Worm (Caenorhabditis elegans) whole organism, young adult: ENCODE data around the gene B0024.15.

Experiments used
- B0035.1 ChIP-seq: sonication (generic microtip); optimal IDR thresholded peaks from 2 replicates; lab custom pipeline; 2016; ENCODE audit warnings: missing genetic modification characterization, mild to moderate bottlenecking, missing compliant biosample characterization, missing genotype, missing genetic modification reagents
- C06A6.2 ChIP-seq: fragments of 200-800 bp; sonication (Bioruptor generic); conservative IDR thresholded peaks from 2 replicates; pipeline ENCODE4 v1.3.6; 2022; ENCODE audit warnings: missing genetic modification characterization, missing compliant biosample characterization
- C17E4.6 ChIP-seq: fragments of 200-800 bp; sonication (Bioruptor generic); IDR thresholded peaks from 2 replicates; pipeline ENCODE4 v1.3.6; 2022; ENCODE audit warnings: missing genetic modification reagents, missing genetic modification characterization, missing compliant biosample characterization
- F10E7.11 ChIP-seq: sonication (generic microtip); optimal IDR thresholded peaks from 2 replicates; lab custom pipeline; 2017; ENCODE audit warnings: mild to moderate bottlenecking, missing genetic modification characterization, moderate library complexity, missing compliant biosample characterization
- F33H1.4 ChIP-seq: fragments of 200-800 bp; sonication (Bioruptor generic); IDR thresholded peaks from 2 replicates; pipeline ENCODE4 v1.3.6; 2022; ENCODE audit warnings: missing genetic modification reagents, missing genetic modification characterization, missing compliant biosample characterization
- F39B2.1 ChIP-seq: fragments of 200-800 bp; sonication (Bioruptor generic); IDR thresholded peaks from 2 replicates; pipeline ENCODE4 v1.3.6; 2022; ENCODE audit warnings: missing genetic modification reagents, missing genetic modification characterization, missing compliant biosample characterization
- F55B11.4 ChIP-seq: sonication (generic microtip); optimal IDR thresholded peaks from 2 replicates; lab custom pipeline; 2016; ENCODE audit warnings: missing compliant biosample characterization, missing genetic modification characterization, borderline replicate concordance; ENCODE audit not compliant: insufficient read depth
- F57A8.1 ChIP-seq: fragments of 200-800 bp; sonication (Bioruptor generic); optimal IDR thresholded peaks from 2 replicates; lab custom pipeline; 2018; ENCODE audit warnings: mild to moderate bottlenecking, missing genetic modification characterization, moderate library complexity, missing compliant biosample characterization
- F57C9.4 ChIP-seq: sonication (generic microtip); optimal IDR thresholded peaks from 2 replicates; lab custom pipeline; 2017; ENCODE audit warnings: mild to moderate bottlenecking, missing genetic modification characterization, missing compliant biosample characterization
- T26A5.8 ChIP-seq: sonication (generic microtip); optimal IDR thresholded peaks from 2 replicates; lab custom pipeline; 2016; ENCODE audit warnings: missing genetic modification characterization, missing compliant biosample characterization
- Y95B8A.8 ChIP-seq: fragments of 200-800 bp; sonication (Bioruptor generic); IDR thresholded peaks from 2 replicates; pipeline ENCODE4 v1.3.6; 2022; ENCODE audit warnings: missing genetic modification reagents, missing genetic modification characterization, missing compliant biosample characterization
- akir-1 ChIP-seq: fragments of 200-800 bp; sonication (Bioruptor generic); optimal IDR thresholded peaks from 2 replicates; lab custom pipeline; 2018; ENCODE audit warnings: mild to moderate bottlenecking, missing genetic modification characterization, moderate library complexity, missing compliant biosample characterization
- ama-1 ChIP-seq, 3 experiments: fragments of 150-350 bp in 1 of 3; sonication (generic microtip) in 2 of 3; optimal IDR thresholded peaks; 2 replicates each; lab custom pipeline; 2014 to 2018; ENCODE audit warnings: missing biosample characterization in 2 of 3, missing genetic modification characterization in 2 of 3, missing genetic modification reagents in 2 of 3
- aptf-3 ChIP-seq: fragments of 200-800 bp; sonication (Bioruptor generic); IDR thresholded peaks from 2 replicates; pipeline ENCODE4 v1.3.6; 2022; ENCODE audit warnings: missing genetic modification characterization, missing compliant biosample characterization
- atf-7 ChIP-seq: sonication (generic microtip); optimal IDR thresholded peaks from 2 replicates; lab custom pipeline; 2017; ENCODE audit warnings: mild to moderate bottlenecking, missing genetic modification characterization, missing compliant biosample characterization
- ceh-100 ChIP-seq: fragments of 200-800 bp; sonication (Bioruptor generic); IDR thresholded peaks from 2 replicates; pipeline ENCODE4 v1.3.6; 2022; ENCODE audit warnings: missing genetic modification reagents, missing genetic modification characterization, missing compliant biosample characterization
- dox-1 ChIP-seq: fragments of 200-800 bp; sonication (Bioruptor generic); IDR thresholded peaks from 2 replicates; pipeline ENCODE4 v1.3.6; 2022; ENCODE audit warnings: missing genetic modification reagents, missing genetic modification characterization, missing compliant biosample characterization
- ekl-4 ChIP-seq: fragments of 200-800 bp; sonication (Bioruptor generic); IDR thresholded peaks from 2 replicates; pipeline ENCODE4 v1.3.6; 2022; ENCODE audit warnings: missing genetic modification reagents, missing genetic modification characterization, missing compliant biosample characterization
- him-1 ChIP-seq: sonication (generic microtip); optimal IDR thresholded peaks from 2 replicates; lab custom pipeline; 2016; ENCODE audit warnings: missing genotype, missing genetic modification reagents, missing genetic modification characterization, missing compliant biosample characterization
- let-607 ChIP-seq, 2 experiments: fragments of 200-800 bp in 1 of 2; sonication (Bioruptor generic) in 1 of 2; sonication (generic microtip) in 1 of 2; optimal IDR thresholded peaks; 2 replicates each; lab custom pipeline; 2016 to 2018; ENCODE audit warnings: mild to moderate bottlenecking in 2 of 2, missing compliant biosample characterization in 2 of 2, missing genetic modification characterization in 2 of 2, moderate library complexity in 2 of 2, missing genotype in 1 of 2
- lin-26 ChIP-seq: fragments of 200-800 bp; sonication (Bioruptor generic); IDR thresholded peaks from 2 replicates; pipeline ENCODE4 v1.3.6; 2022; ENCODE audit warnings: missing genetic modification reagents, missing genetic modification characterization, missing compliant biosample characterization
- lin-35 ChIP-seq, 3 experiments: fragments of 150-350 bp in 2 of 3; sonication (generic microtip) in 1 of 3; optimal IDR thresholded peaks; 2 replicates each; lab custom pipeline; 2014 to 2018; ENCODE audit warnings: missing biosample characterization in 3 of 3, missing genetic modification characterization in 3 of 3, missing genetic modification reagents in 3 of 3
- lin-40 ChIP-seq: sonication (generic microtip); optimal IDR thresholded peaks from 2 replicates; lab custom pipeline; 2016; ENCODE audit warnings: missing genetic modification characterization, mild to moderate bottlenecking, missing compliant biosample characterization, missing genotype, missing genetic modification reagents
- lir-1 ChIP-seq: fragments of 200-800 bp; sonication (Bioruptor generic); conservative IDR thresholded peaks from 2 replicates; pipeline ENCODE4 v1.3.6; 2022; ENCODE audit warnings: missing genetic modification reagents, missing genetic modification characterization, missing compliant biosample characterization
- madf-3 ChIP-seq: fragments of 200-800 bp; sonication (Bioruptor generic); IDR thresholded peaks from 2 replicates; pipeline ENCODE4 v1.3.6; 2022; ENCODE audit warnings: missing genetic modification reagents, missing genetic modification characterization, missing compliant biosample characterization
- madf-6 ChIP-seq: fragments of 200-800 bp; sonication (Bioruptor generic); IDR thresholded peaks from 2 replicates; pipeline ENCODE4 v1.3.6; 2022; ENCODE audit warnings: missing genetic modification reagents, missing genetic modification characterization, missing compliant biosample characterization
- mcd-1 ChIP-seq: fragments of 200-800 bp; sonication (Bioruptor generic); IDR thresholded peaks from 2 replicates; pipeline ENCODE4 v1.3.6; 2022; ENCODE audit warnings: missing genetic modification reagents, missing genetic modification characterization, missing compliant biosample characterization
- mel-28 ChIP-seq: sonication (generic microtip); optimal IDR thresholded peaks from 2 replicates; lab custom pipeline; 2016; ENCODE audit warnings: borderline replicate concordance, mild to moderate bottlenecking, missing genetic modification characterization, missing compliant biosample characterization
- nfyb-1 ChIP-seq: fragments of 200-800 bp; sonication (Bioruptor generic); IDR thresholded peaks from 2 replicates; pipeline ENCODE4 v1.3.6; 2022; ENCODE audit warnings: missing genetic modification reagents, missing genetic modification characterization, missing compliant biosample characterization
- nhr-120 ChIP-seq: fragments of 200-800 bp; sonication (Bioruptor generic); IDR thresholded peaks from 2 replicates; pipeline ENCODE4 v1.3.6; 2022; ENCODE audit warnings: missing genetic modification characterization, missing compliant biosample characterization
- nhr-179 ChIP-seq: sonication (generic microtip); optimal IDR thresholded peaks from 2 replicates; lab custom pipeline; 2016; ENCODE audit warnings: mild to moderate bottlenecking, missing genetic modification characterization, missing compliant biosample characterization
- nhr-80 ChIP-seq: sonication (generic microtip); optimal IDR thresholded peaks from 2 replicates; lab custom pipeline; 2016; ENCODE audit warnings: missing genetic modification characterization, missing compliant biosample characterization
- rec-8 ChIP-seq, 2 experiments: sonication (generic microtip); optimal IDR thresholded peaks; 2 replicates each; lab custom pipeline; 2016; ENCODE audit warnings: mild to moderate bottlenecking in 2 of 2, missing genetic modification characterization in 2 of 2, missing genetic modification reagents in 2 of 2, missing genotype in 2 of 2, missing biosample characterization in 1 of 2, missing compliant biosample characterization in 1 of 2, moderate library complexity in 1 of 2
- rpc-1 ChIP-seq, 2 experiments: fragments of 150-350 bp in 1 of 2; sonication (generic microtip) in 1 of 2; optimal IDR thresholded peaks; 2 replicates each; lab custom pipeline; 2014 to 2018; ENCODE audit warnings: missing biosample characterization in 1 of 2, missing genetic modification characterization in 1 of 2, missing genetic modification reagents in 1 of 2, missing genotype in 1 of 2
- sdz-38 ChIP-seq: sonication (generic microtip); optimal IDR thresholded peaks from 2 replicates; lab custom pipeline; 2016; ENCODE audit warnings: missing genotype, missing genetic modification characterization, missing compliant biosample characterization
- sea-2 ChIP-seq: fragments of 200-800 bp; sonication (Bioruptor generic); IDR thresholded peaks from 2 replicates; pipeline ENCODE4 v1.3.6; 2022; ENCODE audit warnings: missing genetic modification characterization, missing compliant biosample characterization
- snpc-1.1 ChIP-seq: sonication (generic microtip); optimal IDR thresholded peaks from 2 replicates; lab custom pipeline; 2017; ENCODE audit warnings: missing genetic modification characterization, mild to moderate bottlenecking, missing compliant biosample characterization, antibody characterized with exemption, moderate library complexity, missing genotype, missing genetic modification reagents; ENCODE audit not compliant: insufficient read depth
- snpc-3.4 ChIP-seq: sonication (generic microtip); optimal IDR thresholded peaks from 2 replicates; lab custom pipeline; 2017; ENCODE audit warnings: missing genetic modification characterization, mild to moderate bottlenecking, missing compliant biosample characterization, antibody characterized with exemption, moderate library complexity, missing genotype, missing genetic modification reagents
- tbx-9 ChIP-seq: sonication (generic microtip); optimal IDR thresholded peaks from 2 replicates; lab custom pipeline; 2016; ENCODE audit warnings: borderline replicate concordance, missing genetic modification characterization, inconsistent platforms, missing compliant biosample characterization
- tlf-1 ChIP-seq: fragments of 200-800 bp; sonication (Bioruptor generic); optimal IDR thresholded peaks from 2 replicates; lab custom pipeline; 2018; ENCODE audit warnings: mild to moderate bottlenecking, missing genetic modification characterization, missing compliant biosample characterization
- xnd-1 ChIP-seq: sonication (generic microtip); optimal IDR thresholded peaks from 2 replicates; lab custom pipeline; 2016; ENCODE audit warnings: missing genotype, missing genetic modification reagents, missing genetic modification characterization, missing compliant biosample characterization
- ztf-22 ChIP-seq: fragments of 200-800 bp; sonication (Bioruptor generic); optimal IDR thresholded peaks from 2 replicates; lab custom pipeline; 2018; ENCODE audit warnings: mild to moderate bottlenecking, missing genetic modification characterization, moderate library complexity, missing compliant biosample characterization
- ztf-28 ChIP-seq: fragments of 200-800 bp; sonication (Bioruptor generic); IDR thresholded peaks from 2 replicates; pipeline ENCODE4 v1.3.6; 2022; ENCODE audit warnings: missing genetic modification reagents, missing genetic modification characterization, missing compliant biosample characterization
- ztf-3 ChIP-seq: fragments of 200-800 bp; sonication (Bioruptor generic); optimal IDR thresholded peaks from 2 replicates; lab custom pipeline; 2018; ENCODE audit warnings: mild to moderate bottlenecking, missing genetic modification characterization, missing compliant biosample characterization
- ztf-6 ChIP-seq: fragments of 200-800 bp; sonication (Bioruptor generic); IDR thresholded peaks from 2 replicates; pipeline ENCODE4 v1.3.6; 2022; ENCODE audit warnings: missing genetic modification reagents, missing genetic modification characterization, missing compliant biosample characterization

The B0024.15 gene

ce11 chrV:10313953-10314352 is 24.1 kb downstream of the B0024.15 start, which contains the start of gene gcy-6:
Gene gcy-6, minus strand, starts transcription at chrV:10314053.
- TF ChIP-seq sea-2 (GFP tag; lab: Robert Waterston, UW) (no peak), nfyb-1 (GFP tag; lab: Robert Waterston, UW) (no peak), nhr-179 (tag; lab: Kevin White, UChicago) (no peak), mcd-1 (no peak), akir-1 (GFP tag; lab: Kevin White, UChicago) (no peak), nhr-80 (tag; lab: Kevin White, UChicago) (no peak), C06A6.2 (GFP tag; lab: Robert Waterston, UW) (no peak), let-607 (tag; optimal IDR thresholded peaks at IDR 0.05; lab: Kevin White, UChicago) (no peak), tbx-9 (no peak), tlf-1 (no peak), F10E7.11 (tag; lab: Kevin White, UChicago) (no peak), ztf-22 (GFP tag; lab: Kevin White, UChicago) (no peak), snpc-3.4 (tag; lab: Kevin White, UChicago) (no peak), ekl-4 (GFP tag; lab: Robert Waterston, UW) (no peak), ceh-100 (no peak), aptf-3 (GFP tag; lab: Robert Waterston, UW) (no peak), dox-1 (GFP tag; lab: Robert Waterston, UW) (no peak), C17E4.6 (no peak)

ce11 chrV:10314371-10314770 is 24.5 kb downstream of the B0024.15 start, which contains the start of gene trx-2:
Gene trx-2, plus strand, starts transcription at chrV:10314671.
- no peak for TF ChIP-seq T26A5.8 (tag; lab: Kevin White, UChicago)
- no peak for TF ChIP-seq ekl-4 (GFP tag; lab: Robert Waterston, UW)
- TF ChIP-seq lin-35 (GFP tag; optimal IDR thresholded peaks at IDR 0.05; lab: Kevin White, UChicago) = no peak
- no peak for TF ChIP-seq atf-7
- TF ChIP-seq nhr-120 (GFP tag; lab: Robert Waterston, UW) = no peak
- no peak for TF ChIP-seq him-1
- TF ChIP-seq madf-6 (GFP tag; lab: Robert Waterston, UW) = no peak

- TF ChIP-seq ztf-3 (GFP tag; lab: Kevin White, UChicago) (no peak), lir-1 (GFP tag; lab: Robert Waterston, UW) (no peak), Y95B8A.8 (GFP tag; lab: Robert Waterston, UW) (no peak), mel-28 (no peak), F57A8.1 (GFP tag; lab: Kevin White, UChicago) (no peak), B0035.1 (tag; lab: Kevin White, UChicago) (no peak), F55B11.4 (tag; lab: Kevin White, UChicago) (no peak)
Observed at ce11 chrV:10317294-10317693, 27.5 kb downstream of the B0024.15 start, which contains the start of gene asps-1. Gene asps-1, minus strand, starts transcription at chrV:10317394.

ce11 chrV:10319434-10319833 is 29.6 kb downstream of the B0024.15 start, which contains the start of gene B0024.11:
Gene B0024.11, minus strand, starts transcription at chrV:10319534.
- TF ChIP-seq ztf-28 (GFP tag; lab: Robert Waterston, UW) = no peak
- no peak for TF ChIP-seq ztf-6 (GFP tag; lab: Robert Waterston, UW)
- TF ChIP-seq F33H1.4 = no peak
- TF ChIP-seq ama-1 (optimal IDR thresholded peaks at IDR 0.05; lab: Kevin White, UChicago) = no peak
- TF ChIP-seq ama-1 (GFP tag; optimal IDR thresholded peaks at IDR 0.05; lab: Kevin White, UChicago) = no peak
- no peak for TF ChIP-seq F57C9.4 (tag; lab: Kevin White, UChicago)
- no peak for TF ChIP-seq F39B2.1 (GFP tag; lab: Robert Waterston, UW)
- TF ChIP-seq lin-40 (tag; lab: Kevin White, UChicago) = no peak
- TF ChIP-seq rec-8 (tag; optimal IDR thresholded peaks at IDR 0.05; lab: Kevin White, UChicago) = no peak
- TF ChIP-seq sdz-38 (tag; lab: Kevin White, UChicago) = no peak
- no peak for TF ChIP-seq ztf-3 (GFP tag; lab: Kevin White, UChicago)
- no peak for TF ChIP-seq snpc-1.1 (tag; lab: Kevin White, UChicago)
- no peak for TF ChIP-seq xnd-1
- TF ChIP-seq lin-26 (GFP tag; lab: Robert Waterston, UW) = no peak
- TF ChIP-seq madf-3 (GFP tag; lab: Robert Waterston, UW) = no peak
- no peak for TF ChIP-seq rpc-1 (optimal IDR thresholded peaks at IDR 0.05; lab: Kevin White, UChicago)
- no peak for TF ChIP-seq rpc-1 (tag; optimal IDR thresholded peaks at IDR 0.05; lab: Kevin White, UChicago)
